Worm (Caenorhabditis elegans) whole organism, L1 larva: Measurements from ENCODE around the gene F41E6.7.

Experiments used
- C04F5.9 ChIP-seq: sonication (generic microtip); optimal IDR thresholded peaks from 2 replicates; lab custom pipeline; 2016; ENCODE audit warnings: missing genetic modification characterization, missing compliant biosample characterization
- C34B4.2 ChIP-seq: sonication (generic microtip); optimal IDR thresholded peaks from 2 replicates; lab custom pipeline; 2017; ENCODE audit warnings: mild to moderate bottlenecking, missing genetic modification characterization, missing compliant biosample characterization
- F16B12.6 ChIP-seq: fragments of 150-350 bp; optimal IDR thresholded peaks from 2 replicates; lab custom pipeline; 2014; ENCODE audit warnings: missing biosample characterization, missing genetic modification characterization
- alr-1 ChIP-seq: fragments of 200-800 bp; sonication (Bioruptor generic); optimal IDR thresholded peaks from 2 replicates; lab custom pipeline; 2018; ENCODE audit warnings: borderline replicate concordance, mild to moderate bottlenecking, missing genetic modification characterization, missing compliant biosample characterization
- blmp-1 ChIP-seq: fragments of 150-350 bp; optimal IDR thresholded peaks from 2 replicates; lab custom pipeline; 2014; ENCODE audit warnings: missing biosample characterization, missing genetic modification characterization
- ceh-63 ChIP-seq: fragments of 200-800 bp; sonication (Bioruptor generic); optimal IDR thresholded peaks from 2 replicates; lab custom pipeline; 2018; ENCODE audit warnings: mild to moderate bottlenecking, missing genetic modification characterization, missing compliant biosample characterization
- ceh-82 ChIP-seq, 3 experiments: fragments of 150-350 bp in 1 of 3; sonication (generic microtip) in 2 of 3; optimal IDR thresholded peaks; 2 replicates each; lab custom pipeline; 2014 to 2017; ENCODE audit warnings: missing biosample characterization in 3 of 3, missing genetic modification characterization in 3 of 3
- ceh-88 ChIP-seq: fragments of 200-800 bp; sonication (Bioruptor generic); IDR thresholded peaks from 2 replicates; pipeline ENCODE4 v1.3.6; 2022; ENCODE audit warnings: missing genetic modification characterization, missing compliant biosample characterization
- ceh-90 ChIP-seq: sonication (generic microtip); optimal IDR thresholded peaks from 2 replicates; lab custom pipeline; 2016; ENCODE audit warnings: missing genetic modification characterization, missing compliant biosample characterization
- ces-1 ChIP-seq: fragments of 150-350 bp; optimal IDR thresholded peaks from 2 replicates; lab custom pipeline; 2014; ENCODE audit warnings: missing biosample characterization, missing genetic modification reagents, missing genetic modification characterization
- dpl-1 ChIP-seq, 3 experiments: fragments of 150-350 bp in 2 of 3; sonication (generic microtip) in 1 of 3; optimal IDR thresholded peaks; 2 replicates each; lab custom pipeline; 2014 to 2017; ENCODE audit warnings: missing biosample characterization in 3 of 3, missing genetic modification characterization in 3 of 3, missing genetic modification reagents in 3 of 3
- efl-3 ChIP-seq: fragments of 200-800 bp; sonication (Bioruptor generic); optimal IDR thresholded peaks from 2 replicates; lab custom pipeline; 2018; ENCODE audit warnings: mild to moderate bottlenecking, missing genetic modification characterization, missing compliant biosample characterization
- egl-13 ChIP-seq: sonication (generic microtip); optimal IDR thresholded peaks from 2 replicates; lab custom pipeline; 2016; ENCODE audit warnings: missing genotype, missing genetic modification reagents, missing genetic modification characterization, missing compliant biosample characterization
- egl-27 ChIP-seq, 2 experiments: fragments of 150-350 bp in 1 of 2; sonication (generic microtip); optimal IDR thresholded peaks; 3 replicates each; lab custom pipeline; 2017 to 2018; ENCODE audit warnings: missing biosample characterization in 2 of 2, missing genetic modification characterization in 2 of 2, missing genetic modification reagents in 2 of 2
- elt-2 ChIP-seq: sonication (generic microtip); optimal IDR thresholded peaks from 2 replicates; lab custom pipeline; 2016; ENCODE audit warnings: missing genetic modification characterization, mild to moderate bottlenecking, inconsistent platforms, missing compliant biosample characterization, missing genetic modification reagents
- elt-3 ChIP-seq, 6 experiments: fragments of 150-350 bp in 1 of 6; sonication (generic microtip); optimal IDR thresholded peaks; 2 replicates each; lab custom pipeline; 2017 to 2018; ENCODE audit warnings: missing biosample characterization in 6 of 6, missing genetic modification characterization in 6 of 6, inconsistent platforms in 1 of 6
- ets-5 ChIP-seq: fragments of 200-800 bp; sonication (Bioruptor generic); IDR thresholded peaks from 2 replicates; pipeline ENCODE4 v1.3.6; 2022; ENCODE audit warnings: missing genetic modification characterization, missing compliant biosample characterization
- fkh-8 ChIP-seq: sonication (generic microtip); optimal IDR thresholded peaks from 2 replicates; lab custom pipeline; 2016; ENCODE audit warnings: mild to moderate bottlenecking, missing genetic modification characterization, missing compliant biosample characterization
- fos-1 ChIP-seq: fragments of 150-350 bp; optimal IDR thresholded peaks from 2 replicates; lab custom pipeline; 2014; ENCODE audit warnings: missing biosample characterization, missing genetic modification characterization
- grh-1 ChIP-seq: fragments of 200-800 bp; sonication (Bioruptor generic); IDR thresholded peaks from 2 replicates; pipeline ENCODE4 v1.3.6; 2022; ENCODE audit warnings: missing genetic modification reagents, missing genetic modification characterization, missing compliant biosample characterization
- hpl-2 ChIP-seq: fragments of 150-350 bp; optimal IDR thresholded peaks from 2 replicates; lab custom pipeline; 2014; ENCODE audit warnings: missing biosample characterization, missing genetic modification reagents, missing genetic modification characterization
- irx-1 ChIP-seq: sonication (generic microtip); optimal IDR thresholded peaks from 2 replicates; lab custom pipeline; 2016; ENCODE audit warnings: missing genetic modification characterization, missing compliant biosample characterization
- lin-14 ChIP-seq: fragments of 200-800 bp; sonication (Bioruptor generic); optimal IDR thresholded peaks from 2 replicates; lab custom pipeline; 2018; ENCODE audit warnings: mild to moderate bottlenecking, missing genetic modification characterization, moderate library complexity, missing compliant biosample characterization
- lin-15B ChIP-seq: fragments of 150-350 bp; sonication (generic microtip); optimal IDR thresholded peaks from 3 replicates; lab custom pipeline; 2014; ENCODE audit warnings: missing biosample characterization, missing genetic modification characterization
- lin-35 ChIP-seq, 2 experiments: fragments of 150-350 bp; optimal IDR thresholded peaks; 2 replicates each; lab custom pipeline; 2014; ENCODE audit warnings: missing biosample characterization in 2 of 2, missing genetic modification characterization in 2 of 2, missing genetic modification reagents in 2 of 2
- lin-39 ChIP-seq: fragments of 150-350 bp; optimal IDR thresholded peaks from 2 replicates; lab custom pipeline; 2014; ENCODE audit warnings: missing biosample characterization, missing genetic modification reagents, missing genetic modification characterization
- lsy-2 ChIP-seq, 2 experiments: fragments of 150-350 bp; optimal IDR thresholded peaks; 2 replicates each; lab custom pipeline; 2014; ENCODE audit warnings: missing biosample characterization in 2 of 2, missing genetic modification characterization in 2 of 2
- mab-9 ChIP-seq: fragments of 200-800 bp; sonication (Bioruptor generic); IDR thresholded peaks from 2 replicates; pipeline ENCODE4 v1.3.6; 2022; ENCODE audit warnings: missing genetic modification reagents, missing genetic modification characterization, missing compliant biosample characterization
- nhr-11 ChIP-seq: fragments of 150-350 bp; optimal IDR thresholded peaks from 2 replicates; lab custom pipeline; 2014; ENCODE audit warnings: missing biosample characterization, missing genetic modification characterization
- nhr-12 ChIP-seq: sonication (generic microtip); optimal IDR thresholded peaks from 2 replicates; lab custom pipeline; 2017; ENCODE audit warnings: missing biosample characterization, missing genetic modification characterization
- nhr-19 ChIP-seq: fragments of 200-800 bp; sonication (Bioruptor generic); conservative IDR thresholded peaks from 2 replicates; pipeline ENCODE4 v1.3.6; 2022; ENCODE audit warnings: missing genetic modification characterization, missing compliant biosample characterization
- nhr-47 ChIP-seq: sonication (generic microtip); optimal IDR thresholded peaks from 2 replicates; lab custom pipeline; 2016; ENCODE audit warnings: mild to moderate bottlenecking, missing genetic modification characterization, moderate library complexity, missing compliant biosample characterization
- nhr-71 ChIP-seq: sonication (generic microtip); optimal IDR thresholded peaks from 2 replicates; lab custom pipeline; 2016; ENCODE audit warnings: mild to moderate bottlenecking, missing genetic modification characterization, moderate library complexity, missing compliant biosample characterization
- nhr-76 ChIP-seq: sonication (generic microtip); optimal IDR thresholded peaks from 2 replicates; lab custom pipeline; 2017; ENCODE audit warnings: missing biosample characterization, missing genetic modification characterization
- nhr-84 ChIP-seq: sonication (generic microtip); optimal IDR thresholded peaks from 2 replicates; lab custom pipeline; 2017; ENCODE audit warnings: missing biosample characterization, missing genetic modification characterization
- nhr-85 ChIP-seq: sonication (generic microtip); peaks from one replicate; lab custom pipeline; 2016; ENCODE audit warnings: missing genetic modification characterization, inconsistent platforms, missing compliant biosample characterization
- nhr-90 ChIP-seq: sonication (generic microtip); optimal IDR thresholded peaks from 2 replicates; lab custom pipeline; 2016; ENCODE audit warnings: mild to moderate bottlenecking, missing genetic modification characterization, missing compliant biosample characterization; ENCODE audit not compliant: poor library complexity
- pag-3 ChIP-seq: sonication (generic microtip); optimal IDR thresholded peaks from 2 replicates; lab custom pipeline; 2017; ENCODE audit warnings: missing genetic modification characterization, mild to moderate bottlenecking, missing compliant biosample characterization, antibody characterized with exemption, borderline replicate concordance; ENCODE audit not compliant: insufficient read depth
- pax-3 ChIP-seq: fragments of 200-800 bp; sonication (Bioruptor generic); optimal IDR thresholded peaks from 2 replicates; lab custom pipeline; 2018; ENCODE audit warnings: mild to moderate bottlenecking, missing genetic modification characterization, moderate library complexity, missing compliant biosample characterization
- pqm-1 ChIP-seq: sonication (generic microtip); optimal IDR thresholded peaks from 3 replicates; lab custom pipeline; 2017; ENCODE audit warnings: missing biosample characterization, missing genetic modification characterization
- skn-1 ChIP-seq: fragments of 150-350 bp; optimal IDR thresholded peaks from 2 replicates; lab custom pipeline; 2014; ENCODE audit warnings: missing biosample characterization, missing genetic modification characterization
- snpc-4 ChIP-seq: fragments of 150-350 bp; optimal IDR thresholded peaks from 2 replicates; lab custom pipeline; 2014; ENCODE audit warnings: missing biosample characterization, missing genetic modification characterization
- sox-4 ChIP-seq: sonication (generic microtip); optimal IDR thresholded peaks from 2 replicates; lab custom pipeline; 2016; ENCODE audit warnings: missing genetic modification characterization, missing compliant biosample characterization
- sptf-1 ChIP-seq: fragments of 150-350 bp; optimal IDR thresholded peaks from 2 replicates; lab custom pipeline; 2014; ENCODE audit warnings: missing biosample characterization, missing genetic modification characterization
- sup-37 ChIP-seq: fragments of 200-800 bp; sonication (Bioruptor generic); optimal IDR thresholded peaks from 2 replicates; lab custom pipeline; 2018; ENCODE audit warnings: mild to moderate bottlenecking, missing genetic modification characterization, missing compliant biosample characterization
- swsn-7 ChIP-seq: sonication (generic microtip); optimal IDR thresholded peaks from 2 replicates; lab custom pipeline; 2016; ENCODE audit warnings: missing genetic modification characterization, missing compliant biosample characterization
- unc-30 ChIP-seq: sonication (generic microtip); optimal IDR thresholded peaks from 2 replicates; lab custom pipeline; 2017; ENCODE audit warnings: missing biosample characterization, missing genetic modification characterization
- unc-62 ChIP-seq: fragments of 150-350 bp; optimal IDR thresholded peaks from 2 replicates; lab custom pipeline; 2014; ENCODE audit warnings: missing biosample characterization, missing genetic modification reagents, missing genetic modification characterization
- unc-86 ChIP-seq: sonication (generic microtip); optimal IDR thresholded peaks from 2 replicates; lab custom pipeline; 2016; ENCODE audit warnings: missing genetic modification characterization, missing compliant biosample characterization
- zag-1 ChIP-seq: fragments of 150-350 bp; optimal IDR thresholded peaks from 2 replicates; lab custom pipeline; 2014; ENCODE audit warnings: missing biosample characterization, missing genetic modification characterization
- zip-4 ChIP-seq: fragments of 200-800 bp; sonication (Bioruptor generic); optimal IDR thresholded peaks from 2 replicates; lab custom pipeline; 2018; ENCODE audit warnings: mild to moderate bottlenecking, missing genetic modification characterization, moderate library complexity, missing compliant biosample characterization

The F41E6.7 gene

ce11 chrV:8610633-8611404, 11.7 kb upstream of the F41E6.7 start, which contains the start of gene fip-4 (continued):
- TF ChIP-seq ets-5 (GFP tag; lab: Robert Waterston, UW) (no peak), nhr-71 (peak; percentile 52), nhr-47 (tag; lab: Kevin White, UChicago) (peak; percentile 43), lin-35 (GFP tag; optimal IDR thresholded peaks at IDR 0.05; lab: Kevin White, UChicago) (peak in 1 of 2 experiments; percentile 61), ceh-90 (no peak), C04F5.9 (no peak), nhr-85 (tag; lab: Kevin White, UChicago) (peak; percentile 87), blmp-1 (tag; lab: Kevin White, UChicago) (peak; percentile 99), nhr-19 (GFP tag; lab: Robert Waterston, UW) (peak; percentile 63), egl-27 (tag; optimal IDR thresholded peaks at IDR 0.05; lab: Kevin White, UChicago) (no peak), irx-1 (tag; lab: Kevin White, UChicago) (peak; percentile 7), fos-1 (tag; lab: Kevin White, UChicago) (no peak), sptf-1 (tag; lab: Kevin White, UChicago) (no peak), fkh-8 (tag; lab: Kevin White, UChicago) (no peak), nhr-90 (tag; lab: Kevin White, UChicago) (peak; percentile 26), nhr-76 (tag; lab: Kevin White, UChicago) (no peak), elt-3 (tag; optimal IDR thresholded peaks at IDR 0.05; lab: Kevin White, UChicago) (peak in 3 of 6 experiments; percentile 7 to 75 (median 49)), lsy-2 (tag; optimal IDR thresholded peaks at IDR 0.05; lab: Kevin White, UChicago) (peak; percentile 6 to 30), hpl-2 (GFP tag; lab: Kevin White, UChicago) (no peak), snpc-4 (no peak), F16B12.6 (tag; lab: Kevin White, UChicago) (no peak), skn-1 (tag; lab: Kevin White, UChicago) (no peak), ceh-63 (no peak), sox-4 (no peak), nhr-12 (no peak), swsn-7 (tag; lab: Kevin White, UChicago) (no peak), lin-14 (GFP tag; lab: Kevin White, UChicago) (peak; percentile 83), nhr-11 (tag; lab: Kevin White, UChicago) (no peak), pag-3 (tag; lab: Kevin White, UChicago) (no peak), efl-3 (GFP tag; lab: Kevin White, UChicago) (no peak), unc-62 (GFP tag; lab: Kevin White, UChicago) (no peak), alr-1 (no peak), unc-86 (tag; lab: Kevin White, UChicago) (no peak), elt-2 (tag; lab: Kevin White, UChicago) (peak; percentile 60), lin-39 (no peak), zip-4 (no peak), C34B4.2 (tag; lab: Kevin White, UChicago) (no peak), sup-37 (GFP tag; lab: Kevin White, UChicago) (no peak), nhr-84 (tag; lab: Kevin White, UChicago) (no peak), pqm-1 (tag; lab: Kevin White, UChicago) (no peak), dpl-1 (GFP tag; optimal IDR thresholded peaks at IDR 0.05; lab: Kevin White, UChicago) (peak in 1 of 3 experiments; percentile 2), ces-1 (no peak), egl-13 (tag; lab: Kevin White, UChicago) (no peak), ceh-82 (tag; optimal IDR thresholded peaks at IDR 0.05; lab: Kevin White, UChicago) (peak in 1 of 3 experiments; percentile 29), unc-30 (tag; lab: Kevin White, UChicago) (no peak), zag-1 (no peak), lin-15B (tag; lab: Kevin White, UChicago) (no peak), mab-9 (GFP tag; lab: Robert Waterston, UW) (no peak), pax-3 (tag; lab: Kevin White, UChicago) (no peak), ceh-88 (GFP tag; lab: Robert Waterston, UW) (no peak), grh-1 (GFP tag; lab: Robert Waterston, UW) (0 out of 2 replicates have a peak, but pooled peaks have one; percentile 42)
